Worm (Caenorhabditis elegans) whole organism, late embryonic: ENCODE data around the gene Y15E3A.3.
A peak's percentile ranks its signal among the peaks of the same experiment; 100 is the strongest.

Source experiments
- C08G9.2 ChIP-seq: sonication (generic microtip); optimal IDR thresholded peaks from 2 replicates; lab custom pipeline; 2016; ENCODE audit warnings: mild to moderate bottlenecking, missing genetic modification characterization, moderate library complexity, missing compliant biosample characterization
- C38D4.7 ChIP-seq: fragments of 200-800 bp; sonication (Bioruptor generic); optimal IDR thresholded peaks from 2 replicates; lab custom pipeline; 2018; ENCODE audit warnings: mild to moderate bottlenecking, missing genetic modification characterization, moderate library complexity, missing compliant biosample characterization
- F13H6.1 ChIP-seq: sonication (generic microtip); optimal IDR thresholded peaks from 2 replicates; lab custom pipeline; 2016; ENCODE audit warnings: missing genetic modification characterization, missing compliant biosample characterization
- K02D7.2 ChIP-seq: sonication (generic microtip); optimal IDR thresholded peaks from 2 replicates; lab custom pipeline; 2017; ENCODE audit warnings: mild to moderate bottlenecking, missing genetic modification characterization, missing compliant biosample characterization
- T23F11.4 ChIP-seq: fragments of 200-800 bp; sonication (Bioruptor generic); optimal IDR thresholded peaks from 2 replicates; lab custom pipeline; 2018; ENCODE audit warnings: mild to moderate bottlenecking, missing genetic modification characterization, missing compliant biosample characterization
- ahr-1 ChIP-seq: sonication (generic microtip); optimal IDR thresholded peaks from 2 replicates; lab custom pipeline; 2016; ENCODE audit warnings: missing genetic modification characterization, missing compliant biosample characterization
- ama-1 ChIP-seq: fragments of 150-350 bp; optimal IDR thresholded peaks from 2 replicates; lab custom pipeline; 2014
- ceh-14 ChIP-seq: sonication (generic microtip); optimal IDR thresholded peaks from 2 replicates; lab custom pipeline; 2016; ENCODE audit warnings: missing genotype, missing genetic modification characterization, missing compliant biosample characterization
- ceh-22 ChIP-seq: sonication (generic microtip); optimal IDR thresholded peaks from 2 replicates; lab custom pipeline; 2017; ENCODE audit warnings: missing biosample characterization, missing genetic modification characterization
- ceh-24 ChIP-seq: sonication (generic microtip); optimal IDR thresholded peaks from 2 replicates; lab custom pipeline; 2016; ENCODE audit warnings: mild to moderate bottlenecking, missing genetic modification characterization, missing compliant biosample characterization
- ceh-30 ChIP-seq: fragments of 150-350 bp; optimal IDR thresholded peaks from 2 replicates; lab custom pipeline; 2014; ENCODE audit warnings: missing biosample characterization, missing genetic modification characterization
- ceh-31 ChIP-seq: sonication (generic microtip); optimal IDR thresholded peaks from 2 replicates; lab custom pipeline; 2016; ENCODE audit warnings: missing genetic modification characterization, missing compliant biosample characterization
- ceh-34 ChIP-seq: sonication (generic microtip); optimal IDR thresholded peaks from 2 replicates; lab custom pipeline; 2016; ENCODE audit warnings: mild to moderate bottlenecking, missing genetic modification characterization, missing compliant biosample characterization
- che-1 ChIP-seq: sonication (generic microtip); optimal IDR thresholded peaks from 2 replicates; lab custom pipeline; 2016; ENCODE audit warnings: mild to moderate bottlenecking, missing genetic modification characterization, missing compliant biosample characterization
- dmd-4 ChIP-seq: sonication (generic microtip); optimal IDR thresholded peaks from 2 replicates; lab custom pipeline; 2016; ENCODE audit warnings: borderline replicate concordance, missing genetic modification characterization, missing compliant biosample characterization
- elt-2 ChIP-seq: sonication (generic microtip); optimal IDR thresholded peaks from 2 replicates; lab custom pipeline; 2016; ENCODE audit warnings: missing genetic modification reagents, missing genetic modification characterization, missing compliant biosample characterization
- elt-4 ChIP-seq: sonication (generic microtip); optimal IDR thresholded peaks from 2 replicates; lab custom pipeline; 2016; ENCODE audit warnings: missing genetic modification characterization, missing compliant biosample characterization
- eyg-1 ChIP-seq: sonication (generic microtip); optimal IDR thresholded peaks from 2 replicates; lab custom pipeline; 2016; ENCODE audit warnings: missing genotype, missing genetic modification characterization, missing compliant biosample characterization
- fax-1 ChIP-seq: sonication (generic microtip); optimal IDR thresholded peaks from 2 replicates; lab custom pipeline; 2016; ENCODE audit warnings: missing genotype, missing genetic modification characterization, missing compliant biosample characterization
- gmeb-2 ChIP-seq: sonication (generic microtip); optimal IDR thresholded peaks from 2 replicates; lab custom pipeline; 2016; ENCODE audit warnings: missing genetic modification characterization, inconsistent platforms, missing compliant biosample characterization
- hlh-13 ChIP-seq: fragments of 200-800 bp; sonication (Bioruptor generic); optimal IDR thresholded peaks from 2 replicates; lab custom pipeline; 2018; ENCODE audit warnings: mild to moderate bottlenecking, missing genetic modification characterization, missing compliant biosample characterization
- hlh-15 ChIP-seq: sonication (generic microtip); optimal IDR thresholded peaks from 2 replicates; lab custom pipeline; 2016; ENCODE audit warnings: missing genetic modification characterization, missing compliant biosample characterization
- hlh-30 ChIP-seq: sonication (generic microtip); optimal IDR thresholded peaks from 2 replicates; lab custom pipeline; 2017; ENCODE audit warnings: antibody characterized with exemption, missing genetic modification characterization, missing compliant biosample characterization; ENCODE audit not compliant: insufficient read depth
- hlh-6 ChIP-seq: sonication (generic microtip); optimal IDR thresholded peaks from 2 replicates; lab custom pipeline; 2016; ENCODE audit warnings: missing genotype, missing genetic modification characterization, missing compliant biosample characterization
- hlh-8 ChIP-seq: sonication (generic microtip); optimal IDR thresholded peaks from 2 replicates; lab custom pipeline; 2016; ENCODE audit warnings: missing genotype, missing genetic modification characterization, missing compliant biosample characterization
- lim-6 ChIP-seq: sonication (generic microtip); optimal IDR thresholded peaks from 2 replicates; lab custom pipeline; 2016; ENCODE audit warnings: missing genetic modification characterization, missing compliant biosample characterization
- lin-11 ChIP-seq: fragments of 200-800 bp; sonication (Bioruptor generic); optimal IDR thresholded peaks from 2 replicates; lab custom pipeline; 2018; ENCODE audit warnings: mild to moderate bottlenecking, missing genetic modification characterization, missing compliant biosample characterization
- madf-2 ChIP-seq: sonication (generic microtip); optimal IDR thresholded peaks from 2 replicates; lab custom pipeline; 2017; ENCODE audit warnings: missing genetic modification characterization, missing compliant biosample characterization
- mec-3 ChIP-seq: sonication (generic microtip); optimal IDR thresholded peaks from 2 replicates; lab custom pipeline; 2016; ENCODE audit warnings: borderline replicate concordance, missing genetic modification characterization, missing compliant biosample characterization
- nfya-1 ChIP-seq: sonication (generic microtip); optimal IDR thresholded peaks from 2 replicates; lab custom pipeline; 2017; ENCODE audit warnings: missing genetic modification characterization, mild to moderate bottlenecking, missing compliant biosample characterization, antibody characterized with exemption, moderate library complexity
- nhr-11 ChIP-seq: fragments of 150-350 bp; optimal IDR thresholded peaks from 2 replicates; lab custom pipeline; 2014; ENCODE audit warnings: missing biosample characterization, missing genetic modification characterization
- nhr-232 ChIP-seq: sonication (generic microtip); optimal IDR thresholded peaks from 2 replicates; lab custom pipeline; 2016; ENCODE audit warnings: missing genetic modification characterization, missing compliant biosample characterization
- npax-4 ChIP-seq: sonication (generic microtip); optimal IDR thresholded peaks from 2 replicates; lab custom pipeline; 2016; ENCODE audit warnings: missing genetic modification characterization, missing compliant biosample characterization
- pag-3 ChIP-seq: sonication (generic microtip); optimal IDR thresholded peaks from 2 replicates; lab custom pipeline; 2016; ENCODE audit warnings: missing compliant biosample characterization, missing genetic modification characterization, borderline replicate concordance
- pat-9 ChIP-seq: fragments of 200-800 bp; sonication (Bioruptor generic); optimal IDR thresholded peaks from 2 replicates; lab custom pipeline; 2018; ENCODE audit warnings: mild to moderate bottlenecking, missing genetic modification characterization, moderate library complexity, missing compliant biosample characterization
- pha-2 ChIP-seq: sonication (generic microtip); optimal IDR thresholded peaks from 2 replicates; lab custom pipeline; 2017; ENCODE audit warnings: mild to moderate bottlenecking, missing genetic modification characterization, missing compliant biosample characterization
- pqm-1 ChIP-seq: sonication (generic microtip); optimal IDR thresholded peaks from 2 replicates; lab custom pipeline; 2016; ENCODE audit warnings: missing genetic modification characterization, missing compliant biosample characterization
- pros-1 ChIP-seq: fragments of 150-350 bp; optimal IDR thresholded peaks from 2 replicates; lab custom pipeline; 2014; ENCODE audit warnings: missing biosample characterization, missing genetic modification reagents, missing genetic modification characterization
- sox-2 ChIP-seq: fragments of 200-800 bp; sonication (Bioruptor generic); IDR thresholded peaks from 2 replicates; pipeline ENCODE4 v1.3.6; 2022; ENCODE audit warnings: missing genetic modification reagents, missing genetic modification characterization, missing compliant biosample characterization
- syd-9 ChIP-seq: sonication (generic microtip); optimal IDR thresholded peaks from 2 replicates; lab custom pipeline; 2016; ENCODE audit warnings: mild to moderate bottlenecking, missing genetic modification characterization, moderate library complexity, missing compliant biosample characterization
- tbx-2 ChIP-seq: sonication (generic microtip); optimal IDR thresholded peaks from 2 replicates; lab custom pipeline; 2016; ENCODE audit warnings: missing genetic modification characterization, missing compliant biosample characterization
- tbx-7 ChIP-seq: sonication (generic microtip); optimal IDR thresholded peaks from 2 replicates; lab custom pipeline; 2016; ENCODE audit warnings: missing genotype, missing genetic modification characterization, missing compliant biosample characterization
- unc-42 ChIP-seq: sonication (generic microtip); optimal IDR thresholded peaks from 2 replicates; lab custom pipeline; 2016; ENCODE audit warnings: missing genotype, missing genetic modification characterization, missing compliant biosample characterization
- unc-55 ChIP-seq: sonication (generic microtip); optimal IDR thresholded peaks from 2 replicates; lab custom pipeline; 2017; ENCODE audit warnings: missing biosample characterization, missing genetic modification reagents, missing genetic modification characterization
- unc-86 ChIP-seq: sonication (generic microtip); optimal IDR thresholded peaks from 2 replicates; lab custom pipeline; 2016; ENCODE audit warnings: missing genetic modification characterization, missing compliant biosample characterization
- zip-5 ChIP-seq: sonication (generic microtip); optimal IDR thresholded peaks from 2 replicates; lab custom pipeline; 2016; ENCODE audit warnings: missing genetic modification characterization, missing compliant biosample characterization

Gene Y15E3A.3

DNA sequence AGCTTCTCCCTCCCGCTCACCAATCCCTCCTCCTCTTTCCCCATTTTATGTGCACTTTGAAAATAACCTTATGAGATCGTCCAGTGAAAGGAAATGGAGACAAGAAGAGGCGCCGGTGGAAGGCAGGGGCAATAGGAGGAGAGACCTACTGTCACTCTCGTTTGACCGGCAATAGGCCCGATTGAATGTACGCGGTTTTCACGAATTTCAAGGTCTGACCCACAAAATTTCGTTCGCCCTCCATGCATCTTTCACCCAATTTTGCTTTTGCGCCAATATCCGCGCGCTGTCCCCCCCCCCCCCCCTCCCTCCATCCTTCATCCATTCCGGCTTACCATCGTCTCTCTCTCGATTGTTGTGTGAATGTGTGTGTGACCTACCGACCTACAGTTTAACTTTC lies 17.9 kb downstream of the Y15E3A.3 start:
- TF ChIP-seq lim-6 (tag; lab: Kevin White, UChicago), result no peak
- no peak for TF ChIP-seq nfya-1 (tag; lab: Kevin White, UChicago)
- peak; percentile 12 for TF ChIP-seq T23F11.4
- TF ChIP-seq ama-1 (lab: Kevin White, UChicago), result no peak
- TF ChIP-seq hlh-30 (tag; lab: Kevin White, UChicago), result no peak
- peak; percentile 6 for TF ChIP-seq gmeb-2 (tag; lab: Kevin White, UChicago)
- TF ChIP-seq nhr-11 (tag; lab: Kevin White, UChicago), result no peak

DNA sequence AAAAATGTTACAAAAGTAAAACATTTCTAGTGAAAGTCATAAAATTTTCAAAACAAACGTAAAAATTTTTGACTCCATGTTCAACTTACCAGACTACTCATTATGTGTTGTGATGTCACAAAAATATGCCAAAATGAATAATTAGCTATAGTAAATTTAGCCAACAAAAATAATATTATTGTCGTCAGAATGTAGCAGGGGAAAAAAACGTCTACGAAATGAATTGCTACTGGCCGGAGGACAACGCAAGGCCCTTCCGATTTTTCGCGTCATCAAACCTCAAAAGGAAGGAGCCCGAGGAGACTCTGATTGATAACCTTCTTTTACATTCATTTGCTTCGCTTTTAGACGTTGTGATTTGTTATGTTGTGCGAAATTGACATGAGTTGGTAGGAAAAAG lies 22.7 kb downstream of the Y15E3A.3 start, which contains the start of gene ser-2:
Gene ser-2, minus strand, starts transcription at position 101 of the 400 bp plus-strand sequence.
- TF ChIP-seq ceh-22 (tag; lab: Kevin White, UChicago) (no peak), mec-3 (tag; lab: Kevin White, UChicago) (no peak), ceh-34 (tag; lab: Kevin White, UChicago) (no peak), pag-3 (tag; lab: Kevin White, UChicago) (no peak), ceh-31 (tag; lab: Kevin White, UChicago) (no peak), pros-1 (tag; lab: Kevin White, UChicago) (no peak), ahr-1 (tag; lab: Kevin White, UChicago) (no peak), ceh-14 (tag; lab: Kevin White, UChicago) (no peak), fax-1 (tag; lab: Kevin White, UChicago) (no peak), tbx-2 (no peak), lin-11 (tag; lab: Kevin White, UChicago) (no peak), nfya-1 (tag; lab: Kevin White, UChicago) (no peak), madf-2 (tag; lab: Kevin White, UChicago) (no peak), tbx-7 (tag; lab: Kevin White, UChicago) (no peak), zip-5 (tag; lab: Kevin White, UChicago) (no peak)
- TF ChIP-seq, all 69 proteins: peak for 0

DNA sequence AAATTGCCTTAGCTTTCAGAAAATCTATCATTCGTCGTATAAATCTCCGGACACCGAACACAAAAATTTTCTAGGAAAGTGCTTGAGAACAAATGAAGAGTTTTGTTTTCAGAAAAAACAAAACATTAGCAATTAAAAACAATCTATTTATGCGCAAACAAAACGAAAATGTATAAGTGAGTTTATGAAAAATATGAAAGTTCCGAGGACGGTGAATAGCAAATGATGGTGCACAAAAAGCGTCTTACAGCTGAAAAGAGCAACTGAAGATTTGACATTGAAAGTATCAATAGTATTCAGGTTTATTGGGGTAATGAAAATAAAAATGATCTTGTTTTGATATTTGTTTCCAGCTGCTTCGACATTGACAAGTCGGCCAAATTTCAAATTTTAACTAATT lies 25.6 kb downstream of the Y15E3A.3 start:
- TF ChIP-seq C38D4.7, result no peak
- TF ChIP-seq hlh-13, result no peak
- TF ChIP-seq pha-2 (tag; lab: Kevin White, UChicago), result no peak
- TF ChIP-seq syd-9, result no peak
- no peak for TF ChIP-seq nhr-11 (tag; lab: Kevin White, UChicago)
- no peak for TF ChIP-seq dmd-4 (tag; lab: Kevin White, UChicago)
- no peak for TF ChIP-seq mec-3 (tag; lab: Kevin White, UChicago)
- TF ChIP-seq unc-86 (tag; lab: Kevin White, UChicago), result no peak
- no peak for TF ChIP-seq K02D7.2
- no peak for TF ChIP-seq ceh-34 (tag; lab: Kevin White, UChicago)
- no peak for TF ChIP-seq unc-42
- TF ChIP-seq fax-1 (tag; lab: Kevin White, UChicago), result no peak
- no peak for TF ChIP-seq elt-2
- no peak for TF ChIP-seq lim-6 (tag; lab: Kevin White, UChicago)
- TF ChIP-seq ceh-22 (tag; lab: Kevin White, UChicago), result no peak
- no peak for TF ChIP-seq tbx-2
- no peak for TF ChIP-seq pat-9
- no peak for TF ChIP-seq hlh-15 (tag; lab: Kevin White, UChicago)
- TF ChIP-seq che-1, result no peak

DNA sequence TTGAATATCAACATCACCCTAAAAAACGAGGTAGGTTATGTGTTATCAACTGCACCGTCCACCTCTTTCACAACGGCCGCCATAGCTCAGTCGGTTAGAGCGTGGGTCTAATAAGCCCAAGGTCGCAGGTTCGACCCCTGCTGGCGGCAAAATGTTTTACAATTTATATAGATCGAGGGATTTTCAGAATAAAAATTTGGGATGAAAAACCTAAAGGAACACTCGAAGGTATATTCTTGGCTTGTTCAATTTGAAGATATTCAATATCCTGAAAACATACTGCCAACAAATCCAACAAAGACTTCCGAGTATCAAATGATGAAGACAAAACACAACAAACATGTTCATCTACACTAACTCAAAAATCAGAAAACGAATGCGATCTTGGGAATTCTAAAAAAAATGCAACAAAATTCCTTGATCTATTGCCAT lies 28.2 kb downstream of the Y15E3A.3 start:
- TF ChIP-seq ceh-24 (peak; percentile 28), ceh-30 (no peak), npax-4 (tag; lab: Kevin White, UChicago) (peak; percentile 37), eyg-1 (tag; lab: Kevin White, UChicago) (peak; percentile 23), hlh-8 (peak; percentile 5), pat-9 (peak; percentile 79), hlh-6 (tag; lab: Kevin White, UChicago) (peak; percentile 75), ceh-31 (tag; lab: Kevin White, UChicago) (no peak), ceh-34 (tag; lab: Kevin White, UChicago) (peak; percentile 65), K02D7.2 (no peak), fax-1 (tag; lab: Kevin White, UChicago) (peak; percentile 37), F13H6.1 (peak; percentile 33), pha-2 (tag; lab: Kevin White, UChicago) (peak; percentile 63), hlh-13 (peak; percentile 66), sox-2 (GFP tag; lab: Robert Waterston, UW) (peak; percentile 37), elt-4 (tag; lab: Kevin White, UChicago) (no peak), zip-5 (tag; lab: Kevin White, UChicago) (peak; percentile 38), nhr-232 (tag; lab: Kevin White, UChicago) (peak; percentile 56), unc-55 (no peak), C08G9.2 (peak; percentile 29), gmeb-2 (tag; lab: Kevin White, UChicago) (peak; percentile 74), pqm-1 (no peak), lin-11 (tag; lab: Kevin White, UChicago) (peak; percentile 69)
